Worm (Caenorhabditis elegans): ENCODE results near the gene ani-1.

ce11 chrIII:12453785-12454184 is 610 bp upstream of the ani-1 start:
- TF ChIP-seq him-1 (tag; optimal IDR thresholded peaks at IDR 0.05) (no peak), dao-5 (tag; optimal IDR thresholded peaks at IDR 0.05) (no peak), W03F9.2 (tag; optimal IDR thresholded peaks at IDR 0.05) (no peak)

Measured in whole organism, L4/young adult.